Worm (Caenorhabditis elegans) whole organism, early embryonic: Measurements from ENCODE around the gene col-84.

Source experiments
- ama-1 ChIP-seq: fragments of 150-350 bp; optimal IDR thresholded peaks from 2 replicates; lab custom pipeline; 2014
- hmg-4 ChIP-seq: fragments of 200-800 bp; sonication (Bioruptor generic); optimal IDR thresholded peaks from 2 replicates; lab custom pipeline; 2018; ENCODE audit warnings: mild to moderate bottlenecking, missing genetic modification characterization, missing compliant biosample characterization
- hnd-1 ChIP-seq: sonication (generic microtip); optimal IDR thresholded peaks from 2 replicates; lab custom pipeline; 2016; ENCODE audit warnings: missing genetic modification characterization, missing compliant biosample characterization
- scrt-1 ChIP-seq: fragments of 200-800 bp; sonication (Bioruptor generic); IDR thresholded peaks from 2 replicates; pipeline ENCODE4 v1.3.6; 2022; ENCODE audit warnings: missing genetic modification characterization, missing compliant biosample characterization

DNA sequence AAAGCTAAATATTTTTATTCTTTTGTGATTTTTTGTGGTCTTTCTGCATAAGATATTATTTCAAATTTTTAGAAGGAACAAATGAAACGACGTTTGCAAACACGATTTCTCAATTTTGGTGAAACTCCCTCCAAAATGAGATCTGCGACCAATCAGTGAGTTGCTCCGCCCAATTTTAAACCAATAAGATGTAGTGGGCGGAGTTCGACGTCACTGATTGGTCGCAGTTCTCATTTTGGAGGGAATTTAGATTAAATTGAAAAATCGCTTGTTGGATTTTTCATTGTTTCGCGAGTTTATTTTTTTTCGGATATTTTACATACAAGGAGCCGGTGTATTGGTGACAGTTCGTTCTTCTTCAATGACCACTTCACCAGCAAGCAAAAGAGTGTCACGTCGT, 42.2 kb downstream of the col-84 start:
- TF ChIP-seq ama-1 (lab: Kevin White, UChicago) (no peak), hnd-1 (tag; lab: Kevin White, UChicago) (no peak), hmg-4 (GFP tag; lab: Kevin White, UChicago) (no peak), scrt-1 (GFP tag; lab: Robert Waterston, UW) (no peak)
